Worm (Caenorhabditis elegans) whole organism, mixed stage, embryonic: ENCODE measurements around the gene K02E10.5.

Experiments used
- bed-3 ChIP-seq: fragments of 200-800 bp; sonication (Bioruptor generic); optimal IDR thresholded peaks from 3 replicates; lab custom pipeline; 2018; ENCODE audit warnings: mild to moderate bottlenecking, missing genetic modification characterization, moderate library complexity, missing compliant biosample characterization
- blmp-1 ChIP-seq: fragments of 150-350 bp; optimal IDR thresholded peaks from 2 replicates; lab custom pipeline; 2014; ENCODE audit warnings: missing biosample characterization, missing genetic modification characterization
- ceh-39 ChIP-seq: fragments of 150-350 bp; optimal IDR thresholded peaks from 2 replicates; lab custom pipeline; 2014; ENCODE audit warnings: missing biosample characterization, missing genetic modification characterization
- cnd-1 ChIP-seq: fragments of 200-800 bp; sonication (Bioruptor generic); optimal IDR thresholded peaks from 2 replicates; lab custom pipeline; 2018; ENCODE audit warnings: mild to moderate bottlenecking, missing genetic modification characterization, missing compliant biosample characterization
- elt-3 ChIP-seq: fragments of 150-350 bp; optimal IDR thresholded peaks from 2 replicates; lab custom pipeline; 2014; ENCODE audit warnings: missing biosample characterization, missing genetic modification characterization
- lsy-2 ChIP-seq: fragments of 150-350 bp; optimal IDR thresholded peaks from 2 replicates; lab custom pipeline; 2014; ENCODE audit warnings: missing biosample characterization, missing genetic modification characterization
- mab-5 ChIP-seq: fragments of 150-350 bp; optimal IDR thresholded peaks from 2 replicates; lab custom pipeline; 2014; ENCODE audit warnings: missing biosample characterization, missing genetic modification characterization
- nhr-12 ChIP-seq: fragments of 150-350 bp; optimal IDR thresholded peaks from 2 replicates; lab custom pipeline; 2014; ENCODE audit warnings: missing biosample characterization, missing genetic modification characterization
- nhr-76 ChIP-seq: sonication (generic microtip); optimal IDR thresholded peaks from 2 replicates; lab custom pipeline; 2017; ENCODE audit warnings: missing biosample characterization, missing genetic modification characterization
- snpc-4 ChIP-seq: fragments of 150-350 bp; optimal IDR thresholded peaks from 2 replicates; lab custom pipeline; 2014; ENCODE audit warnings: missing biosample characterization, missing genetic modification characterization
- tbx-8 ChIP-seq: fragments of 200-800 bp; sonication (Bioruptor generic); optimal IDR thresholded peaks from 2 replicates; lab custom pipeline; 2018; ENCODE audit warnings: mild to moderate bottlenecking, missing genetic modification characterization, moderate library complexity, missing compliant biosample characterization
- unc-39 ChIP-seq: fragments of 150-350 bp; optimal IDR thresholded peaks from 2 replicates; lab custom pipeline; 2014; ENCODE audit warnings: missing biosample characterization, missing genetic modification characterization
- unc-62 ChIP-seq: fragments of 150-350 bp; optimal IDR thresholded peaks from 2 replicates; lab custom pipeline; 2014; ENCODE audit warnings: missing biosample characterization, missing genetic modification reagents, missing genetic modification characterization

ce11 chrX:2508449-2508848, 29.7 kb upstream of the K02E10.5 start, which contains the start of gene K02E10.7:
- TF ChIP-seq tbx-8, result no peak
- no peak for TF ChIP-seq unc-62 (GFP tag; lab: Kevin White, UChicago)
- no peak for TF ChIP-seq elt-3 (tag; lab: Kevin White, UChicago)
- TF ChIP-seq nhr-76 (tag; lab: Kevin White, UChicago), result no peak
- no peak for TF ChIP-seq blmp-1 (tag; lab: Kevin White, UChicago)
- no peak for TF ChIP-seq bed-3
- TF ChIP-seq nhr-12 (tag; lab: Kevin White, UChicago), result no peak
- TF ChIP-seq unc-39 (tag; lab: Kevin White, UChicago), result no peak
- no peak for TF ChIP-seq mab-5 (tag; lab: Kevin White, UChicago)
- TF ChIP-seq snpc-4 (tag; lab: Kevin White, UChicago), result no peak
- TF ChIP-seq lsy-2 (tag; lab: Kevin White, UChicago), result no peak
- TF ChIP-seq ceh-39 (tag; lab: Kevin White, UChicago), result no peak
- TF ChIP-seq cnd-1 (tag; lab: Kevin White, UChicago), result no peak
